Fruit fly (Drosophila melanogaster) whole organism, embryonic: Measurements from ENCODE around the gene CG14452.

Experiments
- Asciz ChIP-seq: fragments of 200-800 bp; sonication (Bioruptor generic); optimal IDR thresholded peaks from 2 replicates; lab custom pipeline; 2017; ENCODE audit warnings: missing biosample characterization, mild to moderate bottlenecking, missing genetic modification characterization, missing genetic modification reagents
- BtbVII ChIP-seq: fragments of 200-800 bp; sonication (Bioruptor generic); optimal IDR thresholded peaks from 3 replicates; lab custom pipeline; 2017; ENCODE audit warnings: missing biosample characterization, mild to moderate bottlenecking, missing genetic modification characterization
- CG10267 ChIP-seq: fragments of 200-800 bp; sonication (Bioruptor generic); optimal IDR thresholded peaks from 2 replicates; lab custom pipeline; 2018; ENCODE audit warnings: missing biosample characterization, mild to moderate bottlenecking, missing genetic modification characterization, moderate library complexity
- CG13296 ChIP-seq: fragments of 200-800 bp; sonication (Bioruptor generic); optimal IDR thresholded peaks from 3 replicates; lab custom pipeline; 2018; ENCODE audit warnings: missing biosample characterization, mild to moderate bottlenecking, missing genetic modification characterization
- CG1603 ChIP-seq: fragments of 200-800 bp; sonication (Bioruptor generic); optimal IDR thresholded peaks from 2 replicates; lab custom pipeline; 2019; ENCODE audit warnings: missing biosample characterization, mild to moderate bottlenecking, missing genetic modification characterization, moderate library complexity
- CG16815 ChIP-seq: fragments of 200-800 bp; sonication (Bioruptor generic); optimal IDR thresholded peaks from 3 replicates; lab custom pipeline; 2017; ENCODE audit warnings: missing biosample characterization, mild to moderate bottlenecking, missing genetic modification characterization
- CG1792 ChIP-seq: fragments of 200-800 bp; sonication (Bioruptor generic); optimal IDR thresholded peaks from 2 replicates; lab custom pipeline; 2016; ENCODE audit warnings: missing biosample characterization, missing genetic modification characterization
- CG2678 ChIP-seq: fragments of 200-800 bp; sonication (Bioruptor generic); optimal IDR thresholded peaks from 3 replicates; lab custom pipeline; 2019; ENCODE audit warnings: missing biosample characterization, mild to moderate bottlenecking, missing genetic modification characterization, moderate library complexity
- CG30431 ChIP-seq: fragments of 200-800 bp; sonication (Bioruptor generic); optimal IDR thresholded peaks from 2 replicates; lab custom pipeline; 2017; ENCODE audit warnings: missing biosample characterization, missing genetic modification characterization
- CG3281 ChIP-seq: fragments of 200-800 bp; sonication (Bioruptor generic); optimal IDR thresholded peaks from 3 replicates; lab custom pipeline; 2017; ENCODE audit warnings: missing biosample characterization, mild to moderate bottlenecking, missing genetic modification characterization
- CG34422 ChIP-seq: fragments of 200-800 bp; sonication (Bioruptor generic); IDR thresholded peaks from 3 replicates; pipeline ENCODE4 v1.3.6; 2022; ENCODE audit warnings: missing biosample characterization, missing genetic modification characterization
- CG5245 ChIP-seq: fragments of 200-800 bp; sonication (Bioruptor generic); optimal IDR thresholded peaks from 3 replicates; lab custom pipeline; 2016; ENCODE audit warnings: missing biosample characterization, missing genetic modification characterization
- CG6683 ChIP-seq: fragments of 200-800 bp; sonication (Bioruptor generic); optimal IDR thresholded peaks from 2 replicates; lab custom pipeline; 2017; ENCODE audit warnings: missing biosample characterization, mild to moderate bottlenecking, missing genetic modification characterization, missing genetic modification reagents
- CG8290 ChIP-seq, 3 experiments: fragments of 200-800 bp; sonication (Bioruptor generic); optimal IDR thresholded peaks; 2 replicates each; lab custom pipeline; 2016 to 2019; ENCODE audit warnings: missing biosample characterization in 3 of 3, missing genetic modification characterization in 3 of 3, mild to moderate bottlenecking in 2 of 3, moderate library complexity in 1 of 3
- CG8765 ChIP-seq: fragments of 200-800 bp; sonication (Bioruptor generic); IDR thresholded peaks from 2 replicates; pipeline ENCODE4 v1.3.6; 2022; ENCODE audit warnings: missing biosample characterization, missing genetic modification characterization
- CG8924 ChIP-seq: fragments of 200-800 bp; optimal IDR thresholded peaks from 3 replicates; lab custom pipeline; 2019; ENCODE audit warnings: missing biosample characterization, mild to moderate bottlenecking, missing genetic modification characterization, moderate library complexity
- CG9437 ChIP-seq: fragments of 200-800 bp; sonication (Bioruptor generic); optimal IDR thresholded peaks from 2 replicates; lab custom pipeline; 2018; ENCODE audit warnings: missing biosample characterization, mild to moderate bottlenecking, missing genetic modification characterization
- CG9727 ChIP-seq: fragments of 200-800 bp; sonication (Bioruptor generic); optimal IDR thresholded peaks from 3 replicates; lab custom pipeline; 2017; ENCODE audit warnings: missing biosample characterization, mild to moderate bottlenecking, missing genetic modification characterization
- Ets65A ChIP-seq: fragments of 200-800 bp; sonication (Bioruptor generic); peaks from one replicate; lab custom pipeline; 2016; ENCODE audit warnings: missing biosample characterization, missing genetic modification characterization
- GATAe ChIP-seq: fragments of 200-800 bp; sonication (Bioruptor generic); conservative IDR thresholded peaks from 2 replicates; pipeline ENCODE4 v1.3.6; 2022; ENCODE audit warnings: missing biosample characterization, missing genetic modification characterization
- Hand ChIP-seq: fragments of 200-800 bp; sonication (Bioruptor generic); optimal IDR thresholded peaks from 2 replicates; lab custom pipeline; 2017; ENCODE audit warnings: mild to moderate bottlenecking, missing biosample characterization, missing genetic modification reagents, missing genetic modification characterization
- Max ChIP-seq: fragments of 200-800 bp; sonication (Bioruptor generic); optimal IDR thresholded peaks from 2 replicates; lab custom pipeline; 2016; ENCODE audit warnings: missing biosample characterization, mild to moderate bottlenecking, missing genetic modification characterization
- Meics ChIP-seq: fragments of 200-800 bp; sonication (Bioruptor generic); optimal IDR thresholded peaks from 2 replicates; lab custom pipeline; 2017; ENCODE audit warnings: missing biosample characterization, mild to moderate bottlenecking, missing genetic modification characterization
- NFAT ChIP-seq: fragments of 200-800 bp; sonication (Bioruptor generic); IDR thresholded peaks from 2 replicates; pipeline ENCODE4 v1.3.6; 2022; ENCODE audit warnings: missing biosample characterization, missing genetic modification characterization
- Oli ChIP-seq: fragments of 200-800 bp; sonication (Bioruptor generic); optimal IDR thresholded peaks from 2 replicates; lab custom pipeline; 2018; ENCODE audit warnings: missing biosample characterization, mild to moderate bottlenecking, missing genetic modification characterization, moderate library complexity
- Sox102F ChIP-seq: fragments of 200-800 bp; sonication (Bioruptor generic); optimal IDR thresholded peaks from 2 replicates; lab custom pipeline; 2018; ENCODE audit warnings: missing biosample characterization, mild to moderate bottlenecking, missing genetic modification characterization, moderate library complexity
- Vsx1 ChIP-seq: fragments of 200-800 bp; sonication (Bioruptor generic); optimal IDR thresholded peaks from 2 replicates; lab custom pipeline; 2017; ENCODE audit warnings: missing biosample characterization, mild to moderate bottlenecking, missing genetic modification characterization, missing genetic modification reagents
- ara ChIP-seq: fragments of 200-800 bp; sonication (Bioruptor generic); IDR thresholded peaks from 2 replicates; pipeline ENCODE4 v1.3.6; 2022; ENCODE audit warnings: missing biosample characterization, missing genetic modification characterization
- bab2 ChIP-seq: fragments of 200-800 bp; sonication (Bioruptor generic); optimal IDR thresholded peaks from 2 replicates; lab custom pipeline; 2016; ENCODE audit warnings: missing biosample characterization, missing genetic modification characterization
- crc ChIP-seq: fragments of 200-800 bp; sonication (Bioruptor generic); optimal IDR thresholded peaks from 2 replicates; lab custom pipeline; 2016; ENCODE audit warnings: missing biosample characterization, missing genetic modification characterization
- dati ChIP-seq: fragments of 200-800 bp; sonication (Bioruptor generic); IDR thresholded peaks from 2 replicates; pipeline ENCODE4 v1.3.6; 2022; ENCODE audit warnings: missing biosample characterization, missing genetic modification characterization
- dmrt99B ChIP-seq: fragments of 200-800 bp; sonication (Bioruptor generic); optimal IDR thresholded peaks from 2 replicates; lab custom pipeline; 2018; ENCODE audit warnings: missing biosample characterization, mild to moderate bottlenecking, missing genetic modification characterization, moderate library complexity
- esg ChIP-seq: fragments of 200-800 bp; sonication (Bioruptor generic); conservative IDR thresholded peaks from 2 replicates; pipeline ENCODE4 v1.3.6; 2022; ENCODE audit warnings: missing biosample characterization, missing genetic modification characterization
- eve ChIP-seq, 2 experiments: fragments of >200 bp; optimal IDR thresholded peaks; 2 replicates each; lab custom pipeline; 2017; ENCODE audit warnings: missing biosample characterization in 2 of 2, missing genetic modification characterization in 2 of 2
- gfzf ChIP-seq: fragments of 200-800 bp; sonication (Bioruptor generic); optimal IDR thresholded peaks from 2 replicates; lab custom pipeline; 2016; ENCODE audit warnings: missing biosample characterization, mild to moderate bottlenecking, missing genetic modification characterization, moderate library complexity
- grau ChIP-seq: fragments of 200-800 bp; optimal IDR thresholded peaks from 3 replicates; lab custom pipeline; 2019; ENCODE audit warnings: missing biosample characterization, mild to moderate bottlenecking, missing genetic modification characterization, moderate library complexity
- kah ChIP-seq: fragments of 200-800 bp; sonication (Bioruptor generic); optimal IDR thresholded peaks from 2 replicates; lab custom pipeline; 2018; ENCODE audit warnings: missing biosample characterization, mild to moderate bottlenecking, missing genetic modification characterization
- ken ChIP-seq: fragments of 200-800 bp; sonication (Bioruptor generic); IDR thresholded peaks from 3 replicates; pipeline ENCODE4 v1.3.6; 2022; ENCODE audit warnings: missing biosample characterization, missing genetic modification characterization
- lab ChIP-seq: fragments of 200-800 bp; sonication (Bioruptor generic); optimal IDR thresholded peaks from 3 replicates; lab custom pipeline; 2017; ENCODE audit warnings: missing biosample characterization, missing genetic modification characterization, mild to moderate bottlenecking, moderate library complexity, missing genetic modification reagents
- maf-S ChIP-seq: fragments of 200-800 bp; sonication (Bioruptor generic); optimal IDR thresholded peaks from 2 replicates; lab custom pipeline; 2016; ENCODE audit warnings: missing biosample characterization, missing genetic modification characterization
- pb ChIP-seq: fragments of 200-800 bp; sonication (Bioruptor generic); optimal IDR thresholded peaks from 3 replicates; lab custom pipeline; 2016; ENCODE audit warnings: missing biosample characterization, missing genetic modification characterization
- pnt ChIP-seq: fragments of 200-800 bp; sonication (Bioruptor generic); optimal IDR thresholded peaks from 3 replicates; lab custom pipeline; 2016; ENCODE audit warnings: missing biosample characterization, missing genetic modification characterization
- schlank ChIP-seq: fragments of 200-800 bp; sonication (Bioruptor generic); optimal IDR thresholded peaks from 2 replicates; lab custom pipeline; 2018; ENCODE audit warnings: missing biosample characterization, mild to moderate bottlenecking, missing genetic modification characterization
- sd ChIP-seq: fragments of 200-800 bp; sonication (Bioruptor generic); optimal IDR thresholded peaks from 3 replicates; lab custom pipeline; 2018; ENCODE audit warnings: missing biosample characterization, mild to moderate bottlenecking, missing genetic modification characterization, moderate library complexity
- seq ChIP-seq: fragments of 200-800 bp; sonication (Bioruptor generic); IDR thresholded peaks from 2 replicates; pipeline ENCODE4 v1.3.6; 2022; ENCODE audit warnings: missing biosample characterization, missing genetic modification characterization
- shn ChIP-seq: fragments of 200-800 bp; sonication (Bioruptor generic); optimal IDR thresholded peaks from 3 replicates; lab custom pipeline; 2016; ENCODE audit warnings: missing biosample characterization, missing genetic modification characterization
- ssp ChIP-seq: fragments of 200-800 bp; sonication (Bioruptor generic); IDR thresholded peaks from 2 replicates; pipeline ENCODE4 v1.3.6; 2022; ENCODE audit warnings: missing biosample characterization, missing genetic modification characterization
- trem ChIP-seq: fragments of 200-800 bp; optimal IDR thresholded peaks from 3 replicates; lab custom pipeline; 2019; ENCODE audit warnings: missing biosample characterization, mild to moderate bottlenecking, missing genetic modification characterization, moderate library complexity
- vfl ChIP-seq: fragments of 200-800 bp; sonication (Bioruptor generic); optimal IDR thresholded peaks from 2 replicates; lab custom pipeline; 2016; ENCODE audit warnings: missing biosample characterization, missing genetic modification characterization

The CG14452 gene

DNA sequence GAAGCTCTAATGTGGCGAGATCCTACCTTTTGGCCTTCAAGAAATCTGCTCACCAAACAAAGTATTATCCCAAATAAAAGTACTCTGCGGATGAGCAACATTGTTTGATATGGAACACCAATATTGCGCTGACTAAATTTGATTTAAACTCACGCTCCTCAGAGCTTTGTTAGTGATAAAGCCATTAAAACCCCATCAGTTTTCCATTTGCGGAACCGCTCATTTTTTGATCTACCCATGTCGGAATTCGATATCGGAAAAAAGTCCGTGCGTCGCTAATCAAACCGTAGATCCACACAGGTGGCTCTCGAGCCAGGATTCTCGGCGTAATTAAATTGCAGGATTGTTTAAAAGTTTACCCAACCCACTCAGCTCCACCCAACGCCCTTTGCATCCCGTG, 43.3 kb upstream of the CG14452 start, which contains the start of gene CG33772:
Gene CG33772, minus strand, starts transcription at position 101 of the 400 bp plus-strand sequence.
- TF ChIP-seq shn (GFP tag; lab: Kevin White, UChicago) (no peak), bab2 (GFP tag; lab: Kevin White, UChicago) (no peak), CG13296 (GFP tag; lab: Kevin White, UChicago) (no peak), BtbVII (no peak), Max (GFP tag; lab: Kevin White, UChicago) (no peak), gfzf (GFP tag; lab: Kevin White, UChicago) (no peak), CG9437 (GFP tag; lab: Kevin White, UChicago) (no peak), Vsx1 (GFP tag; lab: Kevin White, UChicago) (no peak), pnt (GFP tag; lab: Kevin White, UChicago) (no peak), GATAe (GFP tag; lab: Robert Waterston, UW) (no peak), CG8924 (no peak), crc (GFP tag; lab: Kevin White, UChicago) (no peak), vfl (GFP tag; lab: Kevin White, UChicago) (no peak), kah (GFP tag; lab: Kevin White, UChicago) (no peak), schlank (tag; lab: Kevin White, UChicago) (no peak), CG3281 (GFP tag; lab: Kevin White, UChicago) (no peak), eve (GFP tag; optimal IDR thresholded peaks at IDR 0.05; lab: Kevin White, UChicago) (no peak), seq (GFP tag; lab: Robert Waterston, UW) (no peak), Oli (tag; lab: Kevin White, UChicago) (no peak)

DNA sequence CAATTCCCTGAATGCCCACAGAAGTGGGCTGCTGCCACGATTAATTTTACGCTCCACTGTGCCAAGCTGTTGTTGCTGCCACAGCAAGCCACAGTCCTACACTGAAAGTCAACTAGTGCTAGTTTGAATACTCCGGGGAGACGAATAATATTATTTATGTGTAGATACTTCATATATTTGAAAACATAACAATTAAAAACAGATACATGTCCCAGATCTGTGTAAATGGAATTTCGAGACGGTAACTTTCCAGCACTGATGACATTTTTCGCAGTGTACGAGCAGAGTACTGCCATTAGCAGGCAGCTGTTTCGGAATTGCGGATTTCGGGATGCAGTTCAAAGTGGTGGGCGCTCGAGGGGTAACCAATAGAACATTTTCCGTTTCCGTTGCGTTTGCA, 30.6 kb upstream of the CG14452 start:
- TF ChIP-seq Ets65A (GFP tag; lab: Kevin White, UChicago) (peak; percentile 92), esg (GFP tag; lab: Robert Waterston, UW) (0 out of 2 replicates have a peak, but pooled peaks have one; percentile 13), CG6683 (GFP tag; lab: Kevin White, UChicago) (no peak), ssp (GFP tag; lab: Robert Waterston, UW) (no peak), CG1792 (no peak), dmrt99B (peak; percentile 30), CG30431 (GFP tag; lab: Kevin White, UChicago) (peak; percentile 8), CG5245 (no peak), BtbVII (no peak), schlank (tag; lab: Kevin White, UChicago) (no peak), trem (peak; percentile 24), maf-S (GFP tag; lab: Kevin White, UChicago) (no peak), CG10267 (tag; lab: Kevin White, UChicago) (no peak), CG1603 (tag; lab: Kevin White, UChicago) (peak; percentile 62), NFAT (GFP tag; lab: Robert Waterston, UW) (no peak), grau (no peak), sd (tag; lab: Kevin White, UChicago) (no peak), ara (GFP tag; lab: Robert Waterston, UW) (0 out of 2 replicates have a peak, but pooled peaks have one; percentile 35), CG9727 (GFP tag; lab: Kevin White, UChicago) (peak; percentile 30), CG8765 (GFP tag; lab: Robert Waterston, UW) (peak; percentile 24; the same call in 1 of the 2 replicates), Meics (GFP tag; lab: Kevin White, UChicago) (no peak), Sox102F (GFP tag; lab: Kevin White, UChicago) (peak; percentile 21), CG9437 (GFP tag; lab: Kevin White, UChicago) (no peak), CG16815 (GFP tag; lab: Kevin White, UChicago) (peak; percentile 31), lab (GFP tag; lab: Kevin White, UChicago) (peak; percentile 39), CG2678 (tag; lab: Kevin White, UChicago) (peak; percentile 42), dati (GFP tag; lab: Robert Waterston, UW) (no peak), pb (GFP tag; lab: Kevin White, UChicago) (no peak), Hand (GFP tag; lab: Kevin White, UChicago) (no peak), CG8290 (GFP tag; optimal IDR thresholded peaks at IDR 0.05; lab: Kevin White, UChicago) (no peak), CG8290 (tag; optimal IDR thresholded peaks at IDR 0.05; lab: Kevin White, UChicago) (peak in 1 of 2 experiments; percentile 34), Asciz (GFP tag; lab: Kevin White, UChicago) (no peak), CG34422 (GFP tag; lab: Robert Waterston, UW) (no peak), ken (GFP tag; lab: Robert Waterston, UW) (no peak)
